Fruit fly (Drosophila melanogaster) whole organism, larva: ENCODE measurements around the gene Cpr65Av.
"Not testable (repeated sequence)": the region's sequence is repeated elsewhere in the genome, so short reads cannot be mapped to it uniquely, and the experiment has no call there.

Experiments used
- noc ChIP-seq: fragments of 200-800 bp; sonication (Bioruptor generic); optimal IDR thresholded peaks from 3 replicates; lab custom pipeline; 2019; ENCODE audit warnings: missing biosample characterization, mild to moderate bottlenecking, missing genetic modification characterization, moderate library complexity

Gene Cpr65Av

DNA sequence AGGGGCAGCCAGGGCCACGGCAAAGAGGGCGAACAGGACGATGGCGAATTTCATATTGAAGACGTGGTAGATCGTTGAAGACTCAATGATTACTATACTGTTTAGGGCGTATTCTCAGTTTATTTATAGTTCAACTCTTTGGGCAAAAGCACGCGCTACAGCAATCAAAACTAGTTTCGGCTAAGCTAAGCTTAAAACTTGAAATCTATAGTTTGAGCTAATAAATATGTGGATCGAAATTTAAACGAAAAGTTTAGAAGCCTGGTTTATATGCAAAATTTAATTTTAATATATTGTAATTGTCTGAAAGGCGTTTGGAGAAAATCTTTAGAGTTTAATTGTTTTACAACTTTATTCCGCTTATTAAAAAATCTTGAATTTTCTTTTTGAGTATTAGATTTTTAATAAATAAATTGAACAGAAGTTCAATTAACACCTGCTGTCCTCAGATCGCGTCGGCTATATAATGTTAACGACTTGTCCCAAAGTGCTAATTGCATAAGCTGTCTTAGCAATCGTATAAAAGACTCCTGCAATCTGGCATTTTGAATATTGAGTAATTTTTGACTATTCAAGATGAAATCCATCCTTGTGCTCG lies 11.1 kb upstream of the Cpr65Av start, which contains the start of the genes Cpr65Ax2 and Lcp65Aa:
TSS of gene Cpr65Ax2 (minus strand) at position 101 of the 598 bp plus-strand sequence.
TSS of gene Lcp65Aa (plus strand) at position 548 of the 598 bp plus-strand sequence.
- not testable (repeated sequence) for TF ChIP-seq noc (tag; lab: Kevin White, UChicago)

- not testable (repeated sequence) for TF ChIP-seq noc (tag; lab: Kevin White, UChicago)
Observed at dm6 chr3L:6149248-6149647, 9.5 kb upstream of the Cpr65Av start, which contains the start of gene Lcp65Ab1. Gene Lcp65Ab1 (plus strand): TSS chr3L:6149548.

- TF ChIP-seq noc (tag; lab: Kevin White, UChicago) = not testable (repeated sequence)
Observed at dm6 chr3L:6147887-6148286, 8.1 kb upstream of the Cpr65Av start, which contains the start of gene Cpr65Ax1. Gene Cpr65Ax1 (minus strand): TSS chr3L:6147987.

DNA sequence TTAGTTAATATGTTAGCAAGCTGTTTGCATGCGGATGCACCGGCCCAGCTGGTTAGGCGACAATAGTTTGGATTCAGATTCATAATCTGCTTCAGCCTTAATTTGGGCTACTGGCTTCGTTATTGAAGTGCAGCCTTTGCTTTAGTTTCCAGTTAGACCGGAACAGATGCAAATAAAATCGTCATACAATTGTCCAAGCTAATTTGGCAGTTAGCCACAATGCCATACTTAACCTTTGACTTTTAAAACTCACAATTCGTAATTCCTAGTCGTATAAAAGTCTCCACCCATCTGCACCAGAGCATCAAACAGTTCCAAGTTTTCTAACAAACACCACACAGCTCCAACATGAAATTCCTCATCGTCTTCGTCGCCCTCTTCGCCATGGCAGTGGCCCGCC lies 6.6 kb upstream of the Cpr65Av start, which contains the start of gene Lcp65Ab2:
TSS of gene Lcp65Ab2 (plus strand) at position 301 of the 400 bp plus-strand sequence.
- not testable (repeated sequence) for TF ChIP-seq noc (tag; lab: Kevin White, UChicago)

dm6 chr3L:6144769-6145220 lies 5.0 kb upstream of the Cpr65Av start, which contains the start of gene Lcp65Ac:
Gene Lcp65Ac (plus strand): TSS chr3L:6144819.
- no peak for TF ChIP-seq noc (tag; lab: Kevin White, UChicago)

- TF ChIP-seq noc (tag; lab: Kevin White, UChicago) = no peak
Observed at dm6 chr3L:6143188-6143755, 3.5 kb upstream of the Cpr65Av start, which contains the start of gene Lcp65Ad. Gene Lcp65Ad (plus strand): TSS chr3L:6143395.

DNA sequence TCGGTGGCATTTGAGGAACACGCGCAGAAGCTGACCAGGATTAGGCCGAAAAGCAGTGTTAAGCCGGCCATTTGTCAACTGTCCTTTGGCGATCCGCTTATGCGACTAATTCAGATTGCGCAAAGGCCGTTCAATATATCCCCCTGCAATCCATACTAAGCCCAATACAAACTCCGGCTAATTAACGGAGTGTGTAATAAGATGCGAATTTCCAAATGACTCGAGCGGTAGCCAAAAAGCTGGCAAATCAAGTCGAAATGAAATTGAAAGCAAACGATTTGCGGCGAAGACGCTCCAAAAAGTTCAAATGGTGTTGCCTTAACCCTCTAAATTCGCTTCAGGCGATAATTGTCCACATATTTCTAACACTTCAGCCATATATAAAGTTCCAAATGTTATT lies 2.5 kb upstream of the Cpr65Av start, which contains the start of gene Cpr65Aw:
TSS of gene Cpr65Aw (minus strand) at position 101 of the 400 bp plus-strand sequence.
- TF ChIP-seq noc (tag; lab: Kevin White, UChicago) = no peak

- no peak for TF ChIP-seq noc (tag; lab: Kevin White, UChicago)
Observed at dm6 chr3L:6141538-6141937, 1.8 kb upstream of the Cpr65Av start.

DNA sequence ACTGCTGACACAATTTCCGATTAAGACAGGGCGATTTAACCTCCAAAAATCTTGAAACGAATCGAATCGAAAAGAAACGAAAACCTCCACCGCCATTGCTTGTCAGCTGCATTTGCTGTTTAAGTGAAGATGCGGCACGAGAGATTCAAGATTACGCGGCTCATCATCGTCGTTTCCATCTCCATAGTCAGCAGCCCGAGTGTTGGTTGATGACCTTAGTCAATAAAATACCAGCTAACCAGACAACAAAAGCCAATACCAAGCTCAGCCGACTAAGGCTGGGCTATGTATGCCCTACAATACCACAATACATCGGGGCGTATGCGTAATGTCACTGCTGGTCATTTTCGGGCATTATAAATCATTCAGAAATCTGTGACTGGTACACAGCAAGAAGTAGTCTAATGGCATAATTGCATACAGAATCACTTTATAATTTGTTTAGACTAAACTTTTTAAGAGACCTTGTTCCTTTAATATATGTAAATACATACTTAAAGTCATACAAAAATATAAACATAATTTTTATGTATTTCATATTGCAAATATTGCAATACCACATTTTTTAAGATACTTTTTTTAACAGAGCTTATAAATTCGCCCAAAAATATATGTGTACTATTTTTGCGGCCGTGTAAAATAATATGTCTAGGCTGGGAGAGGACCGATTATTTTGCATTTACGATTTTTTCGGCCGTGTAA lies 1.1 kb upstream of the Cpr65Av start:
- TF ChIP-seq noc (tag; lab: Kevin White, UChicago) = no peak

dm6 chr3L:6138586-6138985 lies 1.2 kb downstream of the Cpr65Av start:
- no peak for TF ChIP-seq noc (tag; lab: Kevin White, UChicago)

DNA sequence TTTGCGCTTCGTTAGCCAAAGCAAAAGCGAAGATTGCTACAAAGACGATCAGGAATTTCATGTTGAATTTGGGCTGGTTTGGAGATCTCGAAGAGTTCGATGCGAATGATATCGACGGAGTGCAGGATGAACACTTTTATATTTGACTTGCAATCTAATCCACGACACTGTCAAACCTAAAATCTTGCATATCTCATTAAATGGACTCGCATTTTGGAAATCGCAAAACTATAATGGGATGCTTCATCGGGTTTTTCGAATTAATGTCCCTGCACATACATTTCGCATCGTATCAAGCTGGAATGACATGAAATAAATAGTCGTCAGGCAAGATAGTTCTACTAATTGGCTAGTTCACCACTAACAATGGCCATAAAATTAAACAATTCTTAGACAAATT lies 1.8 kb downstream of the Cpr65Av start, which contains the start of gene Lcp65Ae:
TSS of gene Lcp65Ae (minus strand) at position 101 of the 400 bp plus-strand sequence.
- no peak for TF ChIP-seq noc (tag; lab: Kevin White, UChicago)

DNA sequence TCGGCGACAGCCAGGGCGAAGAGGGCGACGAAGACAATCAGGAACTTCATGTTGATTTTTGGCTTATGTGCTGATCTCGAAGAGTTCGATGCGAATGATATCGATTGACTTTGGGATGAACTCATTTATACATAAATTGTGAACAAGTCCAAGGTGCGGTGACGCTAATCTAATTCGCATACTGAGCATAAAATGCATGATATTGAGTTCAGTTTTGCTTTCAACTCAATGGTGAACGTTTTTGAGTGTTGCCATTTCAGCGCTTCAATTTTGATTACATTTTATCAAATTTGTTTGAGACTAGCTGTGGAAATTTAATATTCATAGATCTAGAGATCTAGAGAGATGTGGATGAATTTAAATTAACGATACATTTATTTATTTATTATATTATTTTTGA lies 3.1 kb downstream of the Cpr65Av start, which contains the start of gene Lcp65Af:
TSS of gene Lcp65Af (minus strand) at position 101 of the 400 bp plus-strand sequence.
- TF ChIP-seq noc (tag; lab: Kevin White, UChicago) = no peak

dm6 chr3L:6135174-6135573 lies 4.6 kb downstream of the Cpr65Av start, which contains the start of gene Lcp65Ag1:
Gene Lcp65Ag1 (minus strand): TSS chr3L:6135274.
- no peak for TF ChIP-seq noc (tag; lab: Kevin White, UChicago)

DNA sequence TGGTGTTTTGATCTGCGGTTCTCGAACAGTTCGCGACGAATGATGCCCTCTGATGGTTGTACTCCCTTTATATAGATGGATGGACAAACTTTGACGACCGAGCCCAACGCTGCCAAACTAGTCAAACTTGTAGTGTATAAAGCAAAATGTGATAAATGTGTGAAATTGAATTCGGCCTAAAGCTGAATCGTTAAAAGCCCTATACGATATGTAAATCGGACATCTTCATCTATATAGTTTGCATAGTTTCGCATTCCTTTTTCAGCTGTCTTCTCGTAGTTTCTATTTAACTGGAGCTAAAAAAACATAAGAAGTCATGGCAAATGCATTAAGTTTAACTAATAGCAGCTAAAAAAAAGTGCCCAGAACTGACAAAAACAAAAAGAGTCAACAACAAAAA lies 6.2 kb downstream of the Cpr65Av start, which contains the start of gene Lcp65Ag2:
TSS of gene Lcp65Ag2 (minus strand) at position 48 of the 400 bp plus-strand sequence.
- no peak for TF ChIP-seq noc (tag; lab: Kevin White, UChicago)

DNA sequence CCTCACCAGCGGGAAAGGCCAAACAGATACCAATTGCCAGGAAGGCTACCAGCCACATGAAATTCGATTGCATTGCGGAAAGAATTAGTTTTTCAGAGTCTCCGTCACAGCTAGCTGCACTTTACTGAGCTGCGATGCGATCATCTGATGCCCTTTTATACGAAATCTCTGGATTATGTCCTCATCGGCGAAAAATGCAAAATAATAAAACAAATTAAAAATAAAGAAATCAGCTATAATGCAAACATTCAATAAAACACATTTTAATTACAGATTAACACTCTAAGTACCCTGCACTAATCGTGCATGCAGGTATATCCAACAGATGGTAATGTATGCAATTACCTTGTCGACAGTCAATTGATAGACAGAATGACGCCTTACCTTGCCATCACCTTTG lies 7.8 kb downstream of the Cpr65Av start, which contains the start of gene Cpr65Au:
TSS of gene Cpr65Au (minus strand) at position 101 of the 400 bp plus-strand sequence.
- no peak for TF ChIP-seq noc (tag; lab: Kevin White, UChicago)
